Worm (Caenorhabditis elegans): ENCODE data around the gene lron-3.
A peak's percentile ranks its signal among the peaks of the same experiment; 100 is the strongest.

The lron-3 gene

DNA sequence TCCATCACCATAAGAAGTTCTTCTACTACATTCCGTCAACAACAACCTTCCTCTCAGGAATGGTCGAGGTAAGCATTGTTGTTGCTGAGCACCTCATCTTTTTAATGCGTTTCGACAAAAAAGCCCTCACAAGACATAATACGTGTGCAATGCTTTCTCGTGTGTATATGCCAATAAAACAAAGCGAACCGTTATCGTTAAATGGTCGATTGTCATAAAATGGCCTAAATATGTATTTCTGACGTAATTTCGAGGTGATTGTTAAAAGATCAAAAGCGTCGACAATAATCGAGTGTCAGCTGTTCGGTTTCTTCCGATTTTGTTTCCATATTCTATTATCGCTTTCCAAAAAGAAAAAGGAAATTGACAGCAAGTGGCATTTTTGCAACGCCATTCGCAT is 13.1 kb downstream of the lron-3 start:
- TF ChIP-seq dao-5 (tag; optimal IDR thresholded peaks at IDR 0.05), result no peak
- TF ChIP-seq W03F9.2 (tag; optimal IDR thresholded peaks at IDR 0.05), result no peak
- no peak for TF ChIP-seq him-1 (tag; optimal IDR thresholded peaks at IDR 0.05)

DNA sequence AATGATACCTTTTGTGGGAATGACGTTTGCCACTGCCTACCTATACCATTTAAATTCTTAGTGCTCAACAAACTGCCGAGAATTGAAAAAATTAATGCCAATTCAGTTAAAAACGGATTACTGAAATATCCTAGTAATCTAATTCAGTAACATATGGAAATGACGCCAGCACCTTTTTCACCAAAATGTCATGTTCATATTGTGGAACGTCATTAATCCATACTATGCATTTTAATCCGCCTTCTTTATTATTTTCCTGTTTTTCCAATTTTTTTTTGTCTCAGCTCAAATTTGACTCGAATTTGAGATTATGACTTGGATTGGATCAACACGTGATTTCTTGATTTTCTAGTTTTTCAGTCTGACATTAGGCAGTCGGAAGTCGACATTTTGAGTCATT is 16.3 kb downstream of the lron-3 start:
- no peak for TF ChIP-seq him-1 (tag; optimal IDR thresholded peaks at IDR 0.05)
- no peak for TF ChIP-seq W03F9.2 (tag; optimal IDR thresholded peaks at IDR 0.05)
- no peak for TF ChIP-seq dao-5 (tag; optimal IDR thresholded peaks at IDR 0.05)

DNA sequence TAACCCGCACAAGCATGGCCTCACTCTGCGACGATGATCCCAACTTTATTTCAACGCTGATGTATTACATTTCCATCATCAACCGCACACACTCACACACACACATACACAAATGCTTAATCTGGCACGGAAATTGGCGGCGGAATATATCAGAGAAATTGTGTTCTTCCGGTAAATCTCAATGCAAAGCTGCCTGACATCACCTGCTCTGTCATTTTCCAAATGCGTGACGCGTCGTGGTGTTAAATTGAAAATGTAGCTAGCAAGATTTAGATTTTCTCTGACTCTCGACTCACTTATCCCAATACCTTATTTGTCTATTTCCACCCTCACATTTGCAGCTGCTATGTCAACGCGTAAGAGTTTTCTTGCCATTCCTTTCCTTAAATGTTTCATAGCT is 18.4 kb downstream of the lron-3 start:
- TF ChIP-seq W03F9.2 (tag; optimal IDR thresholded peaks at IDR 0.05), result no peak
- TF ChIP-seq him-1 (tag; optimal IDR thresholded peaks at IDR 0.05), result no peak
- TF ChIP-seq dao-5 (tag; optimal IDR thresholded peaks at IDR 0.05), result no peak

DNA sequence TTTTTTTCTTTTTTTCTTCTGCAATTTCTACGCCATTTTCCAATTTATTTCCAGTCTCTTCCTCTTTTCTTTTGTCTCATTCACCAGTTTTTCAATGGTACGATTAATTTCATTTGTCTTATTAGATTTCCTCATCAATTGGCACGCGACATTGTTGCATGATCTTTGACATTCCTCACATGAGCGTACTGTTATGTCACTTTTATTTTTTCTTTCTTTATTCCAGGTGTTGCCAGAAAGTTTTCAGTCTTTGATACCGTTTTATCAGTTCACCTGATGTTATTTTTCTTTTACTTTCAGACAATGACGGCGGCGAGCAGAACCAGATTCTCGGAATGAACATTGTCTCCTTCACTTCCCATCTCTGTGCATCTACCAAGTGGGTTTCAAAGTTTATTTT is 20.4 kb downstream of the lron-3 start, which contains the start of the genes olrn-1 and C02C6.14:
Gene olrn-1, plus strand, starts transcription at position 301 of the 400 bp plus-strand sequence.
Gene C02C6.14, plus strand, starts transcription at position 304 of the 400 bp plus-strand sequence.
- TF ChIP-seq dao-5 (tag; optimal IDR thresholded peaks at IDR 0.05), result no peak
- TF ChIP-seq him-1 (tag; optimal IDR thresholded peaks at IDR 0.05), result no peak

DNA sequence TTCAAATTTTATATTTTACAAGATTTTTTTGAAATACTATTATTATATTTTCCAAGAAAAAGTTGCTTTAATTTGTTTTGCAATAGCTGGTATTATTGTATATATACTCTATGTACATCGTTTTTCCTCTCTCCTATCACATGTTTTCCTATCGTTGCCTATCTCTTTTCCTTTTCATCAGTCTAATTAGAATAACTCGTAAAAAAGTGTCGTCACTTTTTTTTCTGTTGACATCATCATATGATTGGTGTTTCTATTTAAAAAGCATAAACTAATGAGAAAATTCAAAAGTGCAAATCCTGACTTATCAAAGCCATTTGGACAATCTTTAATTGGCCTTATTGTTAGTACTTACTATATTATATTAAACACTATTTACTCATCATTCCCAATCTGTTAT is 21.7 kb downstream of the lron-3 start:
- TF ChIP-seq W03F9.2 (tag; optimal IDR thresholded peaks at IDR 0.05), result no peak
- TF ChIP-seq him-1 (tag; optimal IDR thresholded peaks at IDR 0.05), result no peak

DNA sequence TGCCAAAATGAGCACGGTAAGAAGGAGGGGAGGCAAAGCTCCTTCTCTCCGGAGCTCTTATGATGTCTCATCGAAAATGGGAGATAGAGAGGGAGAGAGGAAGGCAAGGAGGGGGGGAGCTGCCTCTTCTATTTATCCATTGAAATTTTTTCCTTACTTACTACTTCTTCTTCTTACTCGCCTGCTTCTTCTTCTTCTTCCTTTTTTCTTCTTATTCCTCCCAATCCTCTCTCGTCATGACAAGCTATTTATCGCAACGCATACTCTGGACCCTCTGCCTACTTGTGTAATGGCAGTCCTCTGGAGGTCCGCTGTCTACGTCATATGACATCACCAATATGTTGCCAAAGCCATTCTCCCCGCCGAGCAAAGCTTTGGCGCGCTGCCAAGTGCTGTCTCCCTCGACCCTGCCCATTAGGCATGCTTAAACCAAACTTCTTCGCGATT is 22.5 kb downstream of the lron-3 start:
- TF ChIP-seq dao-5 (tag; optimal IDR thresholded peaks at IDR 0.05) (no peak), him-1 (tag; optimal IDR thresholded peaks at IDR 0.05) (peak; percentile 72), W03F9.2 (tag; optimal IDR thresholded peaks at IDR 0.05) (no peak)

DNA sequence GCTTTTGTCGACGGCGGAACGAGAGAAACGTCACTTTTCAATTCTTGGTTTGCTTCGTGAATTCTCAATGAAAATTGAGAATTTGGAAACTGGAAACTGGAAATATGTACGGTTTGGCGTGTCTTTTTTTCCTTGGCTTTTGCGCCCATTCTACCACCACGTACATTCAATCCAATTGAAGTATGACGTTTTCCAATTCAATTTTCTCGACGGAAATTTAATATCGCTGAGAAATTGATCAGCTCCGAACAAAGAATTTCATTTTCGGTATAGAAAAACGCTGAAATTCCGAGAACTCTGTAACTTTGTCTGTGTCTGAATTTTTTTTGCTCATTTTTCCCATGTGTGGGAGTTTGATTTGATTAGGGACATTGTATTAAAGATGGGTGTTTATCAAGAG is 24.5 kb downstream of the lron-3 start:
- TF ChIP-seq dao-5 (tag; optimal IDR thresholded peaks at IDR 0.05) (no peak), him-1 (tag; optimal IDR thresholded peaks at IDR 0.05) (no peak), W03F9.2 (tag; optimal IDR thresholded peaks at IDR 0.05) (no peak)

DNA sequence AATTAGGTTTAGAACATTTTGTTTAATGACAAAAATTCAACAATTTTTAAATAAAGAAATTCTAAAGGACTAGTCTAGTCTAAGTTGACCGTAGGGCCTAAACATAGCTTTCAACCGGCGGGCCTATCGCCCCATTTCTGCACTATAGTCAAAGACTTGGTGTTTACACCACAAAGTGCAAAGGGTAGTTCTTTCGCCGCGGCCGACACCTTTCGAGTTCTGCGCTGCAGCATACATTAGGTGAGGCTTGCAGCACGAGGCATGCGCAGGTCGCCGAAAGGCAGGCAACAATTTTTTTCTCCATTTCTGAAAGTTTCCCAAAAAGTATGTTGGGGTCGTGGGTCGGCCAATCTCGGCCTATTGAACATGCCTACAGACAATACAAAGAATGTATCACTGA is 29.3 kb downstream of the lron-3 start:
- TF ChIP-seq dao-5 (tag; optimal IDR thresholded peaks at IDR 0.05), result no peak
- TF ChIP-seq him-1 (tag; optimal IDR thresholded peaks at IDR 0.05), result no peak
- TF ChIP-seq W03F9.2 (tag; optimal IDR thresholded peaks at IDR 0.05), result no peak

DNA sequence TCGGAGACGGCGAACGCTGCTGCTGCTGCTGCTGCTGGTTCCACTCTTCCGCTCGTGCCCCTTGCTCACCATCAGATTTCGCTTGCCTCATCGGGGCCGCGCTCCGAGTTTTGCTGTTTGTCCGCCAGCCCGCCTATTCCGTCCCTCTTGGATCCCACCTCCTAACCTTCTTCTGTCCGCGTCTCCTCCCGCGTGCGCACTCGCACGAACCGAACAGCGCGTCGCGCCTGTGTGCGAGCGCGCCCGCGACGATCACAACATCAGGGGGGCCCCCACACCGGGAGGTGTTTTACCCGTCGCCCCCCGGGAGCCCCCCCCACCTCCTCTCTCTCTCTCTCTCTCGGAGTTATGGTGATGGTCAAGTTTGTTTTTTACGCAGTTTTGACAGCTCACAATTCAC is 42.0 kb downstream of the lron-3 start:
- no peak for TF ChIP-seq him-1 (tag; optimal IDR thresholded peaks at IDR 0.05)

DNA sequence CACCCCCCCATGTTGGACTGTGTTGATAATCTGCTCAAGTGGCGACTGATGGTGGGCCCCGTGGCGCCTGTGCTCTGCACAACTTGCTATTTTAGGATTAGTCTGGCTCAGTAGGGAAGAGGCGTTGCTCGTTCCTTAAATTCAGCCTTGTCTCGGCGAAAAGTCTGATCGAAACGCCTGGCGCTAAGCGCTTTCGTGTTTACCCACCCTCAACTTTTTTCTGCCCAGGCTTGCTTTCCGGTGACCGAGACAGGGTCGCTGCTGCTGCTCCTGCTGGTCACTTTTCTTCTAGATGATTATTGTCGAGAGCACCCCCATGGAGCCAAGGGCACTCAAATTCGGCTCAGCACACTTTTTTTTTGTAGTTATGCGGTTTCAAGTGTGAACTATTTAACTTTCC is 43.2 kb downstream of the lron-3 start:
- no peak for TF ChIP-seq W03F9.2 (tag; optimal IDR thresholded peaks at IDR 0.05)
- no peak for TF ChIP-seq dao-5 (tag; optimal IDR thresholded peaks at IDR 0.05)
- TF ChIP-seq him-1 (tag; optimal IDR thresholded peaks at IDR 0.05), result no peak

DNA sequence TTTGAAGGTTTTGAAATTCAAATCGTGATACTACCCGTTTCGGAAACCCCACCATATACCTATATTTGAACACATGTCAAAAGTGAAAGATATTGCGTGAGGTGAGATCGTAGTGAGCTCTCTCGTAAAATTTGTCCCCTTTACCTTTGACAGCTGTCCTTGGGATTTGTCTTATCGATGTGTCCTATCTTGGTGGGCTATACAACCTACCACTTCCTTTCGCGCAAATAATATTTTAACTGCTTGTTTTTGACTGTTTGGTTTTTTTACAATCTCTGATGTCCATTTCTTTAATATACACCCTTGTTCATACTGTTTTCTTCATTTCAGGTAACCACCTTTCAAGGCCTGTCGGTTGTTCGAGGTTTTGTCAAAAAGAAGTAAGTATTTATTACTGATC is 48.1 kb downstream of the lron-3 start, which contains the start of gene eat-20:
Gene eat-20, plus strand, starts transcription at position 331 of the 400 bp plus-strand sequence.
- TF ChIP-seq him-1 (tag; optimal IDR thresholded peaks at IDR 0.05) (no peak), W03F9.2 (tag; optimal IDR thresholded peaks at IDR 0.05) (no peak), dao-5 (tag; optimal IDR thresholded peaks at IDR 0.05) (no peak)

DNA sequence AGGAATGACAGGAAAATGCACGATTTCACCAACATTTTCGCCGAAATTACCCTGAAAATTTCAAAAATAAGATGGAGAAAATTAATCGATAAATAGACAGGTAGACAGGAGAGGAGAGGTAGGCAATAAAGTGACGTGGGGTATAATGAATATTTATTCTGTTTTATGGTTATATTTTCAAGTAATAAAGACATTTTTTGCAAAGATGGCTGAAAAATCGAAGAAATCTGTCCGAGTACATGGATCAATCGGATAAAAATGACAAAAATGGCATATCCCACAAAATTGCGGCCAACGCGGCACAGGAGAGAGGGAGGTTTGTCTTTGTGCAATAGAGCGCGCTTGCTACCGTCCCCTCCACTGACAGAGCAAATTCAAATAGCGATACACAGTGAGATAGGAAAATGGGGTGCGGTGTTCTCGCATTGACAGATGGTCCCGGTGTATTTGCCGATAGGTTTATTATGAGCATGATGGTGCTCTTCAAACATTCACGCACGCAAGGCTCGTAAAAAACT is 49.9 kb downstream of the lron-3 start, which contains the start of gene zipt-7.2:
Gene zipt-7.2, minus strand, starts transcription at position 51 of the 518 bp plus-strand sequence.
- TF ChIP-seq W03F9.2 (tag; optimal IDR thresholded peaks at IDR 0.05) (no peak), dao-5 (tag; optimal IDR thresholded peaks at IDR 0.05) (no peak), him-1 (tag; optimal IDR thresholded peaks at IDR 0.05) (no peak)

DNA sequence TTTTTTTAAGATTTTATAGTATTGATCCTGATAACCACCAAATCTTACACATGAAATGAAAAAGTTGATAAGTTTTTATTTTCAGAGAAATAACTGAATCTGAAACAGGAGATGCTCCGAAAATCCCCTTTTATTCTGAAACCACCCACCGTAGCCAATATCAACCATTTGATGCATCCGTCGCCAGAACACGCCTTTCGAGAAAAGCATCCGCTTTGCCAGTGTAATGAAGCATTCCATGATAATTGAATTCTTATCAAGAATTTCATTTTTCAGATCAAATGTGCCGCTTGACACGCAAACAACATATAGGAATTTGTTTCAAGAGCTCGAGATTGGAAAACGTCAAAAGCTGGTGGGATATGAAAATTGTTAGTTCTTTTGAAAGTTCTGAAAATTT is 53.0 kb downstream of the lron-3 start, which contains the start of gene tbh-1:
Gene tbh-1, minus strand, starts transcription at position 101 of the 400 bp plus-strand sequence.
- TF ChIP-seq dao-5 (tag; optimal IDR thresholded peaks at IDR 0.05), result no peak
- no peak for TF ChIP-seq W03F9.2 (tag; optimal IDR thresholded peaks at IDR 0.05)
- no peak for TF ChIP-seq him-1 (tag; optimal IDR thresholded peaks at IDR 0.05)

DNA sequence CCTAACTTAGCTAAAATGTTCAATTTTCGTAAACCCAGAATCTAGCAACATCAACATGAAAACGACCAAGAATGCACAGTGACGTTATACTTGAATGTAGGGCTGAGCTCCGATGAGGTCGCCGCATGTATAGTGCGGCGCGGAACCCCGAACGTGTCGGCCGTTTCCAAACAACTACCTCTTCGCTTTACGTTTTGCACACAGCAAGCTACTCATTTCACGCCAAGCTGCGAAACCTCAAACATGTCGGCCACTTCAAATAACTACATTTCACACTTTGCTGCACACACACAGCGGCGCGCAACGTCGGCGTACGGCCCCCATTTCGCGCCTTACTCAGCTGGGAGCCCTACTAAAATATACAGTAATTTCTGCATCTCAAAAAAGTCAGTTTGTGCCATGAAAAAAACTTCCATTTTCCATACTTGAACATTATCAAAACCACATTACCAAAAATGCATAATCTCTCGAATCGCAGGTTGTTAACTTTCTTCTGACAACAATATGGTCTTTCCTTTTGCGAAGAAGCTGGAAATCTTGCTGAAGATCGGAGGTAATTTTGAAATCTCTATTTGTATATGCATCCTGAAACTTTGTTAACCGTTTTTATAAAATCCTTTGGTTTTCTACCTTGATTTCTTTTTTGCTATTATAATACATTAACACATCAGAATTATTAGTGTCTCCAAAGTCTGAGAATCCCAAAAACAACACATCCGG is 55.1 kb downstream of the lron-3 start, which contains the start of gene H13N06.7:
Gene H13N06.7, plus strand, starts transcription at position 670 of the 720 bp plus-strand sequence.
- no peak for TF ChIP-seq W03F9.2 (tag; optimal IDR thresholded peaks at IDR 0.05)
- TF ChIP-seq him-1 (tag; optimal IDR thresholded peaks at IDR 0.05), result no peak
- TF ChIP-seq dao-5 (tag; optimal IDR thresholded peaks at IDR 0.05), result no peak

All from whole organism, L4/young adult.